Fruit fly (Drosophila melanogaster) whole organism, embryonic: Measurements from ENCODE around the gene Acn.

Source experiments
- Abd-B ChIP-seq: fragments of 200-800 bp; sonication (Bioruptor generic); optimal IDR thresholded peaks from 2 replicates; lab custom pipeline; 2018; ENCODE audit warnings: missing biosample characterization, mild to moderate bottlenecking, missing genetic modification characterization, moderate library complexity
- Atf3 ChIP-seq: fragments of 200-800 bp; sonication (Bioruptor generic); optimal IDR thresholded peaks from 3 replicates; lab custom pipeline; 2016; ENCODE audit warnings: missing biosample characterization, missing genetic modification characterization
- Awh ChIP-seq: fragments of 200-800 bp; sonication (Bioruptor generic); IDR thresholded peaks from 2 replicates; pipeline ENCODE4, ENCODE4 v1.3.6; 2022; ENCODE audit warnings: missing biosample characterization, missing genetic modification characterization
- Bdp1 ChIP-seq: fragments of 200-800 bp; sonication (Bioruptor generic); optimal IDR thresholded peaks from 3 replicates; lab custom pipeline; 2016; ENCODE audit warnings: missing biosample characterization, missing genetic modification characterization
- CG1024 ChIP-seq: fragments of 200-800 bp; sonication (Bioruptor generic); IDR thresholded peaks from 2 replicates; pipeline ENCODE4 v1.3.6; 2022; ENCODE audit warnings: missing biosample characterization, missing genetic modification characterization
- CG11560 ChIP-seq: fragments of 200-800 bp; sonication (Bioruptor generic); IDR thresholded peaks from 3 replicates; pipeline ENCODE4 v1.3.6; 2022; ENCODE audit warnings: missing biosample characterization, missing genetic modification characterization
- CG12942 ChIP-seq: fragments of 200-800 bp; sonication (Bioruptor generic); optimal IDR thresholded peaks from 3 replicates; lab custom pipeline; 2016; ENCODE audit warnings: missing biosample characterization, missing genetic modification characterization
- CG14965 ChIP-seq: fragments of 200-800 bp; sonication (Bioruptor generic); optimal IDR thresholded peaks from 2 replicates; lab custom pipeline; 2016; ENCODE audit warnings: missing biosample characterization, missing genetic modification characterization, borderline replicate concordance
- CG15011 ChIP-seq: fragments of 200-800 bp; sonication (Bioruptor generic); optimal IDR thresholded peaks from 3 replicates; lab custom pipeline; 2018; ENCODE audit warnings: missing biosample characterization, mild to moderate bottlenecking, missing genetic modification characterization
- CG1603 ChIP-seq: fragments of 200-800 bp; sonication (Bioruptor generic); optimal IDR thresholded peaks from 2 replicates; lab custom pipeline; 2019; ENCODE audit warnings: missing biosample characterization, mild to moderate bottlenecking, missing genetic modification characterization, moderate library complexity
- CG17186 ChIP-seq: fragments of 200-800 bp; sonication (Bioruptor generic); optimal IDR thresholded peaks from 3 replicates; lab custom pipeline; 2017; ENCODE audit warnings: missing biosample characterization, missing genetic modification reagents, missing genetic modification characterization
- CG1832 ChIP-seq: fragments of 200-800 bp; sonication (Bioruptor generic); optimal IDR thresholded peaks from 2 replicates; lab custom pipeline; 2017; ENCODE audit warnings: missing biosample characterization, mild to moderate bottlenecking, missing genetic modification characterization, inconsistent platforms
- CG18476 ChIP-seq: fragments of 200-800 bp; sonication (Bioruptor generic); optimal IDR thresholded peaks from 2 replicates; lab custom pipeline; 2016; ENCODE audit warnings: missing biosample characterization, mild to moderate bottlenecking, missing genetic modification characterization
- CG18619 ChIP-seq: fragments of 200-800 bp; sonication (Bioruptor generic); optimal IDR thresholded peaks from 3 replicates; lab custom pipeline; 2017; ENCODE audit warnings: missing biosample characterization, mild to moderate bottlenecking, missing genetic modification characterization
- CG2678 ChIP-seq: fragments of 200-800 bp; sonication (Bioruptor generic); optimal IDR thresholded peaks from 3 replicates; lab custom pipeline; 2019; ENCODE audit warnings: missing biosample characterization, mild to moderate bottlenecking, missing genetic modification characterization, moderate library complexity
- CG2712 ChIP-seq: fragments of 200-800 bp; optimal IDR thresholded peaks from 3 replicates; lab custom pipeline; 2019; ENCODE audit warnings: missing biosample characterization, mild to moderate bottlenecking, missing genetic modification characterization, moderate library complexity
- CG31365 ChIP-seq: fragments of 200-800 bp; sonication (Bioruptor generic); optimal IDR thresholded peaks from 2 replicates; lab custom pipeline; 2018; ENCODE audit warnings: missing biosample characterization, mild to moderate bottlenecking, missing genetic modification characterization
- CG3838 ChIP-seq: fragments of 200-800 bp; sonication (Bioruptor generic); optimal IDR thresholded peaks from 3 replicates; lab custom pipeline; 2016; ENCODE audit warnings: missing biosample characterization, missing genetic modification characterization
- CG6175 ChIP-seq: fragments of 200-800 bp; sonication (Bioruptor generic); IDR thresholded peaks from 3 replicates; pipeline ENCODE4 v1.3.6; 2022; ENCODE audit warnings: missing biosample characterization, missing genetic modification characterization
- CkIIα-i1 ChIP-seq: fragments of 200-800 bp; sonication (Bioruptor generic); IDR thresholded peaks from 2 replicates; pipeline ENCODE4 v1.3.6; 2022; ENCODE audit warnings: missing biosample characterization, missing genetic modification characterization
- Dfd ChIP-seq, 2 experiments: fragments of >200 bp; optimal IDR thresholded peaks; 2 replicates each; lab custom pipeline; 2017; ENCODE audit warnings: missing biosample characterization in 2 of 2, missing genetic modification characterization in 2 of 2
- Dref ChIP-seq: fragments of 200-800 bp; sonication (Bioruptor generic); IDR thresholded peaks from 2 replicates; pipeline ENCODE4 v1.3.6; 2022; ENCODE audit warnings: missing biosample characterization, missing genetic modification characterization
- Elba2 ChIP-seq: fragments of 200-800 bp; sonication (Bioruptor generic); optimal IDR thresholded peaks from 3 replicates; lab custom pipeline; 2016; ENCODE audit warnings: missing biosample characterization, missing genetic modification characterization
- Gug ChIP-seq: fragments of 200-800 bp; sonication (Bioruptor generic); IDR thresholded peaks from 4 replicates; pipeline ENCODE4 v1.3.6; 2022; ENCODE audit warnings: missing biosample characterization, missing genetic modification characterization
- Hmx ChIP-seq: fragments of 200-800 bp; sonication (Bioruptor generic); optimal IDR thresholded peaks from 2 replicates; lab custom pipeline; 2016; ENCODE audit warnings: missing biosample characterization, missing genetic modification characterization
- Hr51 ChIP-seq, 2 experiments: fragments of 200-800 bp; sonication (Bioruptor generic); optimal IDR thresholded peaks; 2 replicates in 1 of 2; 3 replicates in 1 of 2; lab custom pipeline; 2016 to 2018; ENCODE audit warnings: missing biosample characterization in 2 of 2, missing genetic modification characterization in 2 of 2, mild to moderate bottlenecking in 1 of 2, moderate library complexity in 1 of 2
- Hsf ChIP-seq: fragments of 200-800 bp; sonication (Bioruptor generic); optimal IDR thresholded peaks from 3 replicates; lab custom pipeline; 2016; ENCODE audit warnings: missing biosample characterization, missing genetic modification characterization
- MTF-1 ChIP-seq: fragments of 200-800 bp; sonication (Bioruptor generic); optimal IDR thresholded peaks from 2 replicates; lab custom pipeline; 2018; ENCODE audit warnings: missing biosample characterization, mild to moderate bottlenecking, missing genetic modification characterization, borderline replicate concordance
- Meics ChIP-seq: fragments of 200-800 bp; sonication (Bioruptor generic); optimal IDR thresholded peaks from 2 replicates; lab custom pipeline; 2017; ENCODE audit warnings: missing biosample characterization, mild to moderate bottlenecking, missing genetic modification characterization
- Mrtf ChIP-seq: fragments of 200-800 bp; sonication (Bioruptor generic); IDR thresholded peaks from 3 replicates; pipeline ENCODE4 v1.3.6; 2022; ENCODE audit warnings: missing biosample characterization, missing genetic modification characterization
- Rfx ChIP-seq: fragments of 200-800 bp; sonication (Bioruptor generic); IDR thresholded peaks from 2 replicates; pipeline ENCODE4 v1.3.6; 2022; ENCODE audit warnings: missing biosample characterization, missing genetic modification characterization
- ac ChIP-seq: fragments of 200-800 bp; sonication (Bioruptor generic); optimal IDR thresholded peaks from 3 replicates; lab custom pipeline; 2017; ENCODE audit warnings: missing biosample characterization, mild to moderate bottlenecking, missing genetic modification characterization
- ash1 ChIP-seq: fragments of 200-800 bp; sonication (Bioruptor generic); optimal IDR thresholded peaks from 2 replicates; lab custom pipeline; 2018; ENCODE audit warnings: missing biosample characterization, mild to moderate bottlenecking, missing genetic modification characterization
- br ChIP-seq: fragments of >200 bp; optimal IDR thresholded peaks from 2 replicates; lab custom pipeline; 2017
- mld ChIP-seq: fragments of 200-800 bp; sonication (Bioruptor generic); IDR thresholded peaks from 3 replicates; pipeline ENCODE4 v1.3.6; 2022; ENCODE audit warnings: missing biosample characterization, missing genetic modification characterization; ENCODE audit not compliant: partially characterized antibody
- nmo ChIP-seq: fragments of 200-800 bp; sonication (Bioruptor generic); optimal IDR thresholded peaks from 2 replicates; lab custom pipeline; 2018; ENCODE audit warnings: missing biosample characterization, mild to moderate bottlenecking, missing genetic modification characterization, moderate library complexity
- p53 ChIP-seq: fragments of 200-800 bp; sonication (Bioruptor generic); optimal IDR thresholded peaks from 2 replicates; lab custom pipeline; 2016; ENCODE audit warnings: missing biosample characterization, missing genetic modification characterization
- row ChIP-seq: fragments of 200-800 bp; sonication (Bioruptor generic); IDR thresholded peaks from 3 replicates; pipeline ENCODE4 v1.3.6; 2022; ENCODE audit warnings: missing biosample characterization, missing genetic modification characterization
- run ChIP-seq: fragments of 200-800 bp; sonication (Bioruptor generic); optimal IDR thresholded peaks from 3 replicates; lab custom pipeline; 2018; ENCODE audit warnings: missing biosample characterization, mild to moderate bottlenecking, missing genetic modification characterization
- schlank ChIP-seq: fragments of 200-800 bp; sonication (Bioruptor generic); optimal IDR thresholded peaks from 2 replicates; lab custom pipeline; 2018; ENCODE audit warnings: missing biosample characterization, mild to moderate bottlenecking, missing genetic modification characterization
- sd ChIP-seq: fragments of 200-800 bp; sonication (Bioruptor generic); optimal IDR thresholded peaks from 3 replicates; lab custom pipeline; 2018; ENCODE audit warnings: missing biosample characterization, mild to moderate bottlenecking, missing genetic modification characterization, moderate library complexity
- sim ChIP-seq: fragments of 200-800 bp; sonication (Bioruptor generic); IDR thresholded peaks from 2 replicates; pipeline ENCODE4 v1.3.6; 2022; ENCODE audit warnings: missing biosample characterization, missing genetic modification characterization
- so ChIP-seq: fragments of 200-800 bp; sonication (Bioruptor generic); IDR thresholded peaks from 3 replicates; pipeline ENCODE4 v1.3.6; 2022; ENCODE audit warnings: missing biosample characterization, missing genetic modification characterization
- sob ChIP-seq: fragments of 200-800 bp; sonication (Bioruptor generic); IDR thresholded peaks from 2 replicates; pipeline ENCODE4 v1.3.6; 2022; ENCODE audit warnings: missing biosample characterization, missing genetic modification characterization
- ttk ChIP-seq: fragments of 200-800 bp; sonication (Bioruptor generic); IDR thresholded peaks from 2 replicates; pipeline ENCODE4 v2.1.2; 2022; ENCODE audit warnings: missing biosample characterization, missing genetic modification characterization
- unc-4 ChIP-seq: fragments of 200-800 bp; sonication (Bioruptor generic); IDR thresholded peaks from 2 replicates; pipeline ENCODE4 v1.3.6; 2022; ENCODE audit warnings: missing biosample characterization, missing genetic modification characterization; ENCODE audit not compliant: partially characterized antibody
- unpg ChIP-seq: fragments of 200-800 bp; sonication (Bioruptor generic); optimal IDR thresholded peaks from 3 replicates; lab custom pipeline; 2018; ENCODE audit warnings: missing biosample characterization, mild to moderate bottlenecking, missing genetic modification characterization, moderate library complexity
- vvl ChIP-seq: fragments of 200-800 bp; sonication (Bioruptor generic); IDR thresholded peaks from 2 replicates; pipeline ENCODE4 v1.3.6; 2022; ENCODE audit warnings: missing biosample characterization, missing genetic modification characterization
- yki ChIP-seq: fragments of >200 bp; optimal IDR thresholded peaks from 3 replicates; lab custom pipeline; 2018

Acn gene

dm6 chr2L:19021278-19022220, 23.6 kb upstream of the Acn start (continued):
- TF ChIP-seq Bdp1 (GFP tag; lab: Kevin White, UChicago) (peak; percentile 35), p53 (no peak), ac (GFP tag; lab: Kevin White, UChicago) (no peak), CG31365 (tag; lab: Kevin White, UChicago) (peak; percentile 25), br (lab: Kevin White, UChicago) (no peak), Hmx (GFP tag; lab: Kevin White, UChicago) (no peak), schlank (tag; lab: Kevin White, UChicago) (peak; percentile 31), CG17186 (GFP tag; lab: Kevin White, UChicago) (no peak), Hsf (peak; percentile 71), Rfx (GFP tag; lab: Robert Waterston, UW) (peak; percentile 81), CG6175 (no peak), Dref (GFP tag; lab: Robert Waterston, UW) (no peak), CG2712 (peak; percentile 82), yki (no peak), CG2678 (tag; lab: Kevin White, UChicago) (peak; percentile 90), Awh (GFP tag; lab: Robert Waterston, UW) (0 out of 2 replicates have a peak, but pooled peaks have one; percentile 34), CG12942 (peak; percentile 56), sob (GFP tag; lab: Robert Waterston, UW) (peak; percentile 78), Meics (GFP tag; lab: Kevin White, UChicago) (peak; percentile 83), CG1603 (peak; percentile 53), Elba2 (no peak), CG1024 (GFP tag; lab: Robert Waterston, UW) (no peak), row (GFP tag; lab: Robert Waterston, UW) (peak; percentile 87), unc-4 (GFP tag; lab: Robert Waterston, UW) (no peak), CG18619 (GFP tag; lab: Kevin White, UChicago) (peak; percentile 84), CG15011 (GFP tag; lab: Kevin White, UChicago) (peak; percentile 67), Hr51 (GFP tag; optimal IDR thresholded peaks at IDR 0.05; lab: Kevin White, UChicago) (peak; percentile 12 to 89), sd (tag; lab: Kevin White, UChicago) (peak; percentile 53), Abd-B (GFP tag; lab: Kevin White, UChicago) (peak; percentile 64), Dfd (GFP tag; optimal IDR thresholded peaks at IDR 0.05; lab: Kevin White, UChicago) (no peak), CG18476 (GFP tag; lab: Kevin White, UChicago) (peak; percentile 39), unpg (GFP tag; lab: Kevin White, UChicago) (peak; percentile 78), sim (GFP tag; lab: Robert Waterston, UW) (no peak), ash1 (GFP tag; lab: Kevin White, UChicago) (no peak), so (peak; percentile 78; the same call in 2 of the 3 replicates), CG3838 (GFP tag; lab: Kevin White, UChicago) (no peak), nmo (GFP tag; lab: Kevin White, UChicago) (peak; percentile 87), Mrtf (GFP tag; lab: Robert Waterston, UW) (0 out of 3 replicates have a peak, but pooled peaks have one; percentile 26), mld (GFP tag; lab: Robert Waterston, UW) (no peak), CG14965 (no peak), run (tag; lab: Kevin White, UChicago) (peak; percentile 72), Gug (GFP tag; lab: Robert Waterston, UW) (peak; percentile 53; the same call in 1 of the 4 replicates), ttk (GFP tag; lab: Robert Waterston, UW) (peak; percentile 65; the same call in 1 of the 2 replicates), CkIIα-i1 (GFP tag; lab: Robert Waterston, UW) (no peak), Atf3 (GFP tag; lab: Kevin White, UChicago) (no peak), CG1832 (no peak), MTF-1 (GFP tag; lab: Kevin White, UChicago) (no peak), vvl (GFP tag; lab: Robert Waterston, UW) (peak; percentile 76), CG11560 (0 out of 3 replicates have a peak, but pooled peaks have one; percentile 12)
